Worm (Caenorhabditis elegans) whole organism, L4 larva: ENCODE data around the gene gpa-3.
A peak's percentile ranks its signal among the peaks of the same experiment; 100 is the strongest.

ENCODE experiments used
- D1046.2 ChIP-seq: fragments of 200-800 bp; sonication (Bioruptor generic); IDR thresholded peaks from 2 replicates; pipeline ENCODE4 v1.3.6; 2022; ENCODE audit warnings: missing genetic modification characterization, missing compliant biosample characterization
- F26F4.8 ChIP-seq: fragments of 200-800 bp; sonication (Bioruptor generic); conservative IDR thresholded peaks from 2 replicates; pipeline ENCODE4 v1.3.6; 2022; ENCODE audit warnings: missing genetic modification characterization, missing compliant biosample characterization
- F37D6.2 ChIP-seq: sonication (generic microtip); optimal IDR thresholded peaks from 2 replicates; lab custom pipeline; 2016; ENCODE audit warnings: mild to moderate bottlenecking, missing genetic modification characterization, missing compliant biosample characterization
- F49E8.2 ChIP-seq: sonication (generic microtip); optimal IDR thresholded peaks from 2 replicates; lab custom pipeline; 2016; ENCODE audit warnings: missing compliant biosample characterization, mild to moderate bottlenecking, missing genetic modification characterization, borderline replicate concordance
- Y48G9A.11 ChIP-seq: fragments of 200-800 bp; sonication (Bioruptor generic); IDR thresholded peaks from 2 replicates; pipeline ENCODE4 v1.3.6; 2022; ENCODE audit warnings: missing genetic modification reagents, missing genetic modification characterization, missing compliant biosample characterization
- Y75B8A.6 ChIP-seq: fragments of 200-800 bp; sonication (Bioruptor generic); IDR thresholded peaks from 2 replicates; pipeline ENCODE4 v1.3.6; 2022; ENCODE audit warnings: missing genetic modification reagents, missing genetic modification characterization, missing compliant biosample characterization
- ZK337.2 ChIP-seq: fragments of 200-800 bp; sonication (Bioruptor generic); IDR thresholded peaks from 2 replicates; pipeline ENCODE4 v1.3.6; 2022; ENCODE audit warnings: missing genetic modification reagents, missing genetic modification characterization, missing compliant biosample characterization
- aly-2 ChIP-seq: sonication (generic microtip); optimal IDR thresholded peaks from 2 replicates; lab custom pipeline; 2018; ENCODE audit warnings: missing biosample characterization, missing genetic modification characterization
- ama-1 ChIP-seq: fragments of 150-350 bp; optimal IDR thresholded peaks from 2 replicates; lab custom pipeline; 2014; ENCODE audit warnings: inconsistent platforms, mixed read lengths
- arid-1 ChIP-seq: fragments of 200-800 bp; sonication (Bioruptor generic); conservative IDR thresholded peaks from 2 replicates; pipeline ENCODE4 v1.3.6; 2022; ENCODE audit warnings: missing genetic modification reagents, missing genetic modification characterization, missing compliant biosample characterization
- ceh-82 ChIP-seq: sonication (generic microtip); optimal IDR thresholded peaks from 2 replicates; lab custom pipeline; 2017; ENCODE audit warnings: missing biosample characterization, missing genetic modification characterization
- ces-1 ChIP-seq: fragments of 150-350 bp; sonication (generic microtip); optimal IDR thresholded peaks from 4 replicates; lab custom pipeline; 2014; ENCODE audit warnings: missing biosample characterization, missing genetic modification reagents, missing genetic modification characterization
- ctbp-1 ChIP-seq: fragments of 200-800 bp; sonication (Bioruptor generic); IDR thresholded peaks from 2 replicates; pipeline ENCODE4 v1.3.6; 2022; ENCODE audit warnings: missing genetic modification reagents, missing genetic modification characterization, missing compliant biosample characterization
- dmd-6 ChIP-seq: fragments of 200-800 bp; sonication (Bioruptor generic); IDR thresholded peaks from 2 replicates; pipeline ENCODE4 v1.3.6; 2022; ENCODE audit warnings: missing genetic modification reagents, missing genetic modification characterization, missing compliant biosample characterization
- dmd-9 ChIP-seq: fragments of 200-800 bp; sonication (Bioruptor generic); IDR thresholded peaks from 2 replicates; pipeline ENCODE4 v1.3.6; 2022; ENCODE audit warnings: missing genetic modification reagents, missing genetic modification characterization, missing compliant biosample characterization
- dve-1 ChIP-seq: sonication (generic microtip); optimal IDR thresholded peaks from 2 replicates; lab custom pipeline; 2017; ENCODE audit warnings: antibody characterized with exemption, mild to moderate bottlenecking, missing genetic modification characterization, missing compliant biosample characterization; ENCODE audit not compliant: insufficient read depth
- egl-43 ChIP-seq: fragments of 200-800 bp; sonication (Bioruptor generic); IDR thresholded peaks from 2 replicates; pipeline ENCODE4 v1.3.6; 2022; ENCODE audit warnings: missing genetic modification reagents, missing genetic modification characterization, missing compliant biosample characterization
- fkh-10 ChIP-seq: fragments of 150-350 bp; optimal IDR thresholded peaks from 2 replicates; lab custom pipeline; 2014; ENCODE audit warnings: missing biosample characterization, missing genetic modification reagents, missing genetic modification characterization
- fos-1 ChIP-seq: fragments of 150-350 bp; optimal IDR thresholded peaks from 2 replicates; lab custom pipeline; 2014; ENCODE audit warnings: missing biosample characterization, missing genetic modification characterization
- gei-8 ChIP-seq: fragments of 200-800 bp; sonication (Bioruptor generic); optimal IDR thresholded peaks from 2 replicates; lab custom pipeline; 2018; ENCODE audit warnings: mild to moderate bottlenecking, missing genetic modification characterization, missing compliant biosample characterization
- hlh-30 ChIP-seq: sonication (generic microtip); optimal IDR thresholded peaks from 2 replicates; lab custom pipeline; 2017; ENCODE audit warnings: antibody characterized with exemption, mild to moderate bottlenecking, missing genetic modification characterization, missing compliant biosample characterization; ENCODE audit not compliant: insufficient read depth
- lin-15B ChIP-seq: fragments of 150-350 bp; sonication (generic microtip); optimal IDR thresholded peaks from 3 replicates; lab custom pipeline; 2014; ENCODE audit warnings: missing biosample characterization, missing genetic modification characterization
- lin-29 ChIP-seq: fragments of 200-800 bp; sonication (Bioruptor generic); IDR thresholded peaks from 2 replicates; pipeline ENCODE4 v1.3.6; 2022; ENCODE audit warnings: missing genetic modification reagents, missing genetic modification characterization, missing compliant biosample characterization
- lsy-2 ChIP-seq, 2 experiments: fragments of 150-350 bp in 1 of 2; sonication (generic microtip) in 1 of 2; optimal IDR thresholded peaks; 2 replicates each; lab custom pipeline; 2014 to 2017; ENCODE audit warnings: missing biosample characterization in 2 of 2, missing genetic modification characterization in 2 of 2
- madf-5 ChIP-seq, 2 experiments: fragments of 200-800 bp; sonication (Bioruptor generic); IDR thresholded peaks; 2 replicates each; pipeline ENCODE4 v1.3.6; 2022; ENCODE audit warnings: missing compliant biosample characterization in 2 of 2, missing genetic modification characterization in 2 of 2
- mdt-29 ChIP-seq: fragments of 200-800 bp; sonication (Bioruptor generic); IDR thresholded peaks from 2 replicates; pipeline ENCODE4 v1.3.6; 2022; ENCODE audit warnings: missing genetic modification reagents, missing genetic modification characterization, missing compliant biosample characterization
- mes-2 ChIP-seq: sonication (generic microtip); optimal IDR thresholded peaks from 2 replicates; lab custom pipeline; 2016; ENCODE audit warnings: missing genotype, mild to moderate bottlenecking, missing genetic modification characterization, missing compliant biosample characterization; ENCODE audit not compliant: poor library complexity, severe bottlenecking
- mxl-2 ChIP-seq: fragments of 200-800 bp; sonication (Bioruptor generic); conservative IDR thresholded peaks from 2 replicates; pipeline ENCODE4 v1.3.6; 2022; ENCODE audit warnings: missing genetic modification reagents, missing genetic modification characterization, missing compliant biosample characterization
- nhr-28 ChIP-seq: fragments of 150-350 bp; optimal IDR thresholded peaks from 2 replicates; lab custom pipeline; 2014; ENCODE audit warnings: missing biosample characterization, missing genetic modification characterization
- nhr-48 ChIP-seq: sonication (generic microtip); optimal IDR thresholded peaks from 2 replicates; lab custom pipeline; 2016; ENCODE audit warnings: mild to moderate bottlenecking, missing genetic modification characterization, missing compliant biosample characterization
- nhr-77 ChIP-seq: fragments of 150-350 bp; optimal IDR thresholded peaks from 2 replicates; lab custom pipeline; 2014; ENCODE audit warnings: missing biosample characterization, missing genetic modification characterization
- pqm-1 ChIP-seq: sonication (generic microtip); optimal IDR thresholded peaks from 2 replicates; lab custom pipeline; 2017; ENCODE audit warnings: missing biosample characterization, missing genetic modification characterization
- saeg-2 ChIP-seq: fragments of 200-800 bp; sonication (Bioruptor generic); IDR thresholded peaks from 2 replicates; pipeline ENCODE4 v1.3.6; 2022; ENCODE audit warnings: missing genetic modification reagents, missing genetic modification characterization, missing compliant biosample characterization
- set-16 ChIP-seq: fragments of 200-800 bp; sonication (Bioruptor generic); IDR thresholded peaks from 2 replicates; pipeline ENCODE4 v1.3.6; 2022; ENCODE audit warnings: missing genetic modification reagents, missing genetic modification characterization, missing compliant biosample characterization
- skn-1 ChIP-seq: fragments of 150-350 bp; optimal IDR thresholded peaks from 2 replicates; lab custom pipeline; 2014; ENCODE audit warnings: missing biosample characterization, missing genetic modification characterization
- unc-39 ChIP-seq: sonication (generic microtip); optimal IDR thresholded peaks from 2 replicates; lab custom pipeline; 2017; ENCODE audit warnings: missing biosample characterization, missing genetic modification characterization
- zag-1 ChIP-seq: fragments of 150-350 bp; optimal IDR thresholded peaks from 2 replicates; lab custom pipeline; 2014; ENCODE audit warnings: missing biosample characterization, missing genetic modification characterization
- zfp-2 ChIP-seq: sonication (generic microtip); optimal IDR thresholded peaks from 2 replicates; lab custom pipeline; 2016; ENCODE audit warnings: mild to moderate bottlenecking, missing genetic modification characterization, missing compliant biosample characterization
- zip-11 ChIP-seq: fragments of 200-800 bp; sonication (Bioruptor generic); IDR thresholded peaks from 2 replicates; pipeline ENCODE4 v1.3.6; 2022; ENCODE audit warnings: missing genetic modification characterization, missing compliant biosample characterization
- zip-2 ChIP-seq: fragments of 150-350 bp; optimal IDR thresholded peaks from 2 replicates; lab custom pipeline; 2014; ENCODE audit warnings: missing biosample characterization, missing genetic modification characterization

gpa-3 gene

DNA sequence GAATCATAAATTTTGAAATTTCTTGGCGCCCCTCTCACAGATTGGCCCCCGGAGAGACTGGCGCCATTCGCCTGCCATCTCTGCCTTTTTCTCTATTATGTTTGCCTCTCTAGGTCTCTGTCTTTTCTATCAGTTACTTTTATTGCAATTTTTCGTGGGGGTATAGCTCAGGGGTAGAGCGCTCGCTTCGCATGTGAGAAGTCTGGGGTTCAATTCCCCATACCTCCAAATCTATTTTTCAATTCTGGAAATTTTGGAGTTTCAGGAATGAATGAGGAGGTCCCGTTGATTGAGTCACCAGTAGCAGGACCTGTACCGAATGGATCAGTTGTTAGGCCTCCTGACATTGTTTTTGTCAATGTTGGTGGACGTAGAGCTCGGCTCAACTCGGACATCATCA lies 41.5 kb downstream of the gpa-3 start, which contains the start of gene kvs-3 (continued):
- TF ChIP-seq lsy-2 (tag; optimal IDR thresholded peaks at IDR 0.05; lab: Kevin White, UChicago) = peak in 1 of 2 experiments; percentile 48
- peak; percentile 39 for TF ChIP-seq nhr-28
- no peak for TF ChIP-seq skn-1
- TF ChIP-seq zip-11 (GFP tag; lab: Robert Waterston, UW) = peak; percentile 82; the same call in 1 of the 2 replicates
- no peak for TF ChIP-seq mes-2 (tag; lab: Kevin White, UChicago)
- no peak for TF ChIP-seq pqm-1
- peak; percentile 37 for TF ChIP-seq zip-2 (tag; lab: Kevin White, UChicago)
- peak; percentile 93 for TF ChIP-seq D1046.2 (GFP tag; lab: Robert Waterston, UW)
- TF ChIP-seq aly-2 (tag; lab: Kevin White, UChicago) = no peak
- no peak for TF ChIP-seq ces-1 (GFP tag; lab: Kevin White, UChicago)
- TF ChIP-seq arid-1 (GFP tag; lab: Robert Waterston, UW) = peak; percentile 93; the same call in 1 of the 2 replicates
- TF ChIP-seq saeg-2 = peak; percentile 82; the same call in 1 of the 2 replicates
- TF ChIP-seq ama-1 (lab: Kevin White, UChicago) = no peak
- TF ChIP-seq zag-1 (tag; lab: Kevin White, UChicago) = no peak
- TF ChIP-seq fos-1 (tag; lab: Kevin White, UChicago) = no peak
- TF ChIP-seq lin-29 = peak; percentile 76
- no peak; the same call in 1 of the 2 replicates for TF ChIP-seq mdt-29 (GFP tag; lab: Robert Waterston, UW)
- peak; percentile 98 for TF ChIP-seq F26F4.8 (GFP tag; lab: Robert Waterston, UW)
- peak in 1 of 2 experiments; percentile 94; a peak in 2 of 4 replicates for TF ChIP-seq madf-5 (GFP tag; IDR thresholded peaks at IDR 0.05; lab: Robert Waterston, UW)
- TF ChIP-seq nhr-77 = no peak
- TF ChIP-seq egl-43 (GFP tag; lab: Robert Waterston, UW) = no peak
- peak; percentile 75 for TF ChIP-seq dmd-9 (GFP tag; lab: Robert Waterston, UW)
- no peak for TF ChIP-seq lin-15B (tag; lab: Kevin White, UChicago)
- TF ChIP-seq gei-8 = peak; percentile 89
- peak; percentile 30 for TF ChIP-seq zfp-2 (tag; lab: Kevin White, UChicago)
- peak; percentile 55 for TF ChIP-seq nhr-48 (tag; lab: Kevin White, UChicago)
- peak; percentile 87 for TF ChIP-seq mxl-2 (GFP tag; lab: Robert Waterston, UW)
- no peak for TF ChIP-seq dve-1
- TF ChIP-seq fkh-10 (GFP tag; lab: Kevin White, UChicago) = no peak
- TF ChIP-seq set-16 (GFP tag; lab: Robert Waterston, UW) = no peak
- TF ChIP-seq Y48G9A.11 (GFP tag; lab: Robert Waterston, UW) = peak; percentile 86
- TF ChIP-seq unc-39 (tag; lab: Kevin White, UChicago) = no peak

DNA sequence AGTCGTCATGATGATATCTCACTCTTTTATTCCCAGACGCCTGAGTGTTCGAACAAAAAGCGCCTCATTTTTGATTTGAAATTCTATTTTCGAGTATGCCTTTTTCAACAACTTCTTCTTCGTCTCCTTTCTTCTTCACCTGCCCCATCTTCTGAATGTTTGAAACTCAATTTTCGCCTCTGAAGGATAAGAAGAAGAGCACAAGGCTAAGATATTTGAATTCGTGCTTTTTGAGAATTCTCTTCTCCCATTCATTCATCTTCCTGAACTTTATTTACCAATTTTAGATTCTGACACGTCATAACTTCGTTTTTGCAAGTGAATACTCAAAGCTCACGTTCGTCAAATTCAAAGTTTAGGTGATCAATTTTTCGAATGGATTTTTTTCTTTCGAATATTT lies 42.6 kb downstream of the gpa-3 start:
- no peak for TF ChIP-seq Y75B8A.6 (GFP tag; lab: Robert Waterston, UW)
- TF ChIP-seq unc-39 (tag; lab: Kevin White, UChicago) = no peak
- TF ChIP-seq ctbp-1 (GFP tag; lab: Robert Waterston, UW) = 0 out of 2 replicates have a peak, but pooled peaks have one; percentile 41
- TF ChIP-seq dmd-6 (GFP tag; lab: Robert Waterston, UW) = no peak
- TF ChIP-seq F49E8.2 (tag; lab: Kevin White, UChicago) = no peak
- TF ChIP-seq hlh-30 = no peak
- no peak for TF ChIP-seq zag-1 (tag; lab: Kevin White, UChicago)
- no peak for TF ChIP-seq ZK337.2 (GFP tag; lab: Robert Waterston, UW)
- no peak for TF ChIP-seq ceh-82 (tag; lab: Kevin White, UChicago)
- TF ChIP-seq fkh-10 (GFP tag; lab: Kevin White, UChicago) = peak; percentile 65
- no peak for TF ChIP-seq saeg-2
- no peak for TF ChIP-seq F37D6.2 (tag; lab: Kevin White, UChicago)
